Worm (Caenorhabditis elegans) whole organism, young adult: ENCODE data around the gene F43C11.7.

Experiments used
- F23B12.7 ChIP-seq: sonication (generic microtip); optimal IDR thresholded peaks from 2 replicates; lab custom pipeline; 2017; ENCODE audit warnings: missing genetic modification characterization, mild to moderate bottlenecking, missing compliant biosample characterization, antibody characterized with exemption, moderate library complexity; ENCODE audit not compliant: insufficient read depth
- F57A8.1 ChIP-seq: fragments of 200-800 bp; sonication (Bioruptor generic); optimal IDR thresholded peaks from 2 replicates; lab custom pipeline; 2018; ENCODE audit warnings: mild to moderate bottlenecking, missing genetic modification characterization, moderate library complexity, missing compliant biosample characterization
- F57C9.4 ChIP-seq: sonication (generic microtip); optimal IDR thresholded peaks from 2 replicates; lab custom pipeline; 2017; ENCODE audit warnings: mild to moderate bottlenecking, missing genetic modification characterization, missing compliant biosample characterization
- ceh-91 ChIP-seq: fragments of 200-800 bp; sonication (Bioruptor generic); IDR thresholded peaks from 2 replicates; pipeline ENCODE4 v1.3.6; 2022; ENCODE audit warnings: missing genetic modification reagents, missing genetic modification characterization, missing compliant biosample characterization
- dpl-1 ChIP-seq: fragments of 150-350 bp; optimal IDR thresholded peaks from 2 replicates; lab custom pipeline; 2014; ENCODE audit warnings: missing biosample characterization, missing genetic modification reagents, missing genetic modification characterization
- hmg-1.2 ChIP-seq: fragments of 200-800 bp; sonication (Bioruptor generic); IDR thresholded peaks from 2 replicates; pipeline ENCODE4 v1.3.6; 2022; ENCODE audit warnings: missing genetic modification reagents, missing genetic modification characterization, missing compliant biosample characterization
- lin-26 ChIP-seq: fragments of 200-800 bp; sonication (Bioruptor generic); IDR thresholded peaks from 2 replicates; pipeline ENCODE4 v1.3.6; 2022; ENCODE audit warnings: missing genetic modification reagents, missing genetic modification characterization, missing compliant biosample characterization
- nfya-2 ChIP-seq: fragments of 200-800 bp; sonication (Bioruptor generic); IDR thresholded peaks from 2 replicates; pipeline ENCODE4 v1.3.6; 2022; ENCODE audit warnings: missing genetic modification reagents, missing genetic modification characterization, missing compliant biosample characterization
- nhr-120 ChIP-seq: fragments of 200-800 bp; sonication (Bioruptor generic); IDR thresholded peaks from 2 replicates; pipeline ENCODE4 v1.3.6; 2022; ENCODE audit warnings: missing genetic modification characterization, missing compliant biosample characterization
- rpc-1 ChIP-seq, 2 experiments: fragments of 150-350 bp in 1 of 2; sonication (generic microtip) in 1 of 2; optimal IDR thresholded peaks; 2 replicates each; lab custom pipeline; 2014 to 2018; ENCODE audit warnings: missing biosample characterization in 1 of 2, missing genetic modification characterization in 1 of 2, missing genetic modification reagents in 1 of 2, missing genotype in 1 of 2
- snpc-1.1 ChIP-seq: sonication (generic microtip); optimal IDR thresholded peaks from 2 replicates; lab custom pipeline; 2017; ENCODE audit warnings: missing genetic modification characterization, mild to moderate bottlenecking, missing compliant biosample characterization, antibody characterized with exemption, moderate library complexity, missing genotype, missing genetic modification reagents; ENCODE audit not compliant: insufficient read depth
- snpc-4 ChIP-seq, 5 experiments: fragments of 150-350 bp in 1 of 5; sonication (generic microtip) in 4 of 5; optimal IDR thresholded peaks; 2 replicates each; lab custom pipeline; 2014 to 2018; ENCODE audit warnings: missing genetic modification characterization in 5 of 5, missing biosample characterization in 3 of 5, antibody characterized with exemption in 2 of 5, mild to moderate bottlenecking in 2 of 5, missing compliant biosample characterization in 2 of 5, missing genotype in 2 of 5, moderate library complexity in 2 of 5, missing genetic modification reagents in 1 of 5
- unc-62 ChIP-seq: fragments of 150-350 bp; optimal IDR thresholded peaks from 2 replicates; lab custom pipeline; 2014; ENCODE audit warnings: missing biosample characterization, missing genetic modification reagents, missing genetic modification characterization
- ztf-18 ChIP-seq: sonication (generic microtip); optimal IDR thresholded peaks from 2 replicates; lab custom pipeline; 2016; ENCODE audit warnings: missing genotype, mild to moderate bottlenecking, missing genetic modification characterization, missing compliant biosample characterization

DNA sequence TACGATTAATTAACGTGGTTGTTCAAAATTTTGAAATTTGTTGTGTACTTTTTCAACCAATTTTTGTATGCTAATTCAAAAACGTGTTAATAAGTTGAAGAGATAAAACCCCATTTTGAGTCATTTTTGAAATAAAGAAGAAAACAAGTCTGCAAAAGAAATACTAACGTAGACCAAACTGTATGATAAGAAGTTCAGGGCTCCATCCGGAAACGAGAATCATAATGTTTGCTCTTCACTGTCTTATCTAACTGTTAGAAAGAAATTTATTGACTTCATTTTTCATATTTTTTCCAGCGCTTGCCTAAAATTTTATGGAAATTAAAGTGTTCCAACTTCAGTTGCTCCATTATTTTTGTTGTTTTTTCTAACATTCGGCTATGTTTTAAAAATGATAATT is 30.2 kb upstream of the F43C11.7 start:
- TF ChIP-seq unc-62 (GFP tag; lab: Kevin White, UChicago): no peak
- TF ChIP-seq snpc-4 (GFP tag; optimal IDR thresholded peaks at IDR 0.05; lab: Kevin White, UChicago): no peak
- TF ChIP-seq snpc-4 (tag; optimal IDR thresholded peaks at IDR 0.05; lab: Kevin White, UChicago): no peak
- no peak for TF ChIP-seq lin-26 (GFP tag; lab: Robert Waterston, UW)
- no peak for TF ChIP-seq F23B12.7 (tag; lab: Kevin White, UChicago)
- no peak for TF ChIP-seq hmg-1.2 (GFP tag; lab: Robert Waterston, UW)
- TF ChIP-seq dpl-1 (GFP tag; lab: Kevin White, UChicago): no peak
- TF ChIP-seq nhr-120 (GFP tag; lab: Robert Waterston, UW): no peak
- TF ChIP-seq F57C9.4: no peak
- no peak for TF ChIP-seq F57A8.1
- no peak for TF ChIP-seq ztf-18 (tag; lab: Kevin White, UChicago)
- TF ChIP-seq nfya-2 (GFP tag; lab: Robert Waterston, UW): no peak
- no peak for TF ChIP-seq ceh-91 (GFP tag; lab: Robert Waterston, UW)
- TF ChIP-seq snpc-1.1 (tag; lab: Kevin White, UChicago): no peak
- TF ChIP-seq rpc-1 (optimal IDR thresholded peaks at IDR 0.05; lab: Kevin White, UChicago): no peak
- TF ChIP-seq rpc-1 (tag; optimal IDR thresholded peaks at IDR 0.05; lab: Kevin White, UChicago): no peak
